Worm (Caenorhabditis elegans): ENCODE measurements around the gene Y58A7A.4.
A peak's percentile ranks its signal among the peaks of the same experiment; 100 is the strongest.

DNA sequence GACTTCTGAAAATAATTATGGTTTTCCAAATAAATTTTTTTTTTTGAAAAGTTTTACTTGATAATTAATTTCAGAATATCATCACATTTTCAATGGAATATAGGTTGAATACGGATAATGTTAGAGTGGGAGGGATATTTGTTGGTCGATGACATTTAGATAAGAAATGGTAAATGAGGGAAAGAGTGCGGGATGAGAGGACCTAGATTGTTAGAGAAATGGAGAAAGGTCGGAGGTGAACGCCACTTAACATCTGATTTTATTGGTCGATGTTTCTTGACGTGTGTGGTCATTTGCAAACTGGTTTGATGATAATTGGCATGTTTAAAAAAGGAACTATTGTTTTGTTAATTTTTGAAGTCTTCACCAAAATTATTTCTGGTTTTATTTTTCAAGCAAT is 46.4 kb downstream of the Y58A7A.4 start:
- peak; percentile 53 for TF ChIP-seq elt-1 (tag; optimal IDR thresholded peaks at IDR 0.05; ENCODE audit: borderline replicate concordance, insufficient read depth)
- TF ChIP-seq blmp-1 (tag; optimal IDR thresholded peaks at IDR 0.05) = no peak
- no peak for TF ChIP-seq ceh-83 (GFP tag; optimal IDR thresholded peaks at IDR 0.05)
